Worm (Caenorhabditis elegans) whole organism, late embryonic: ENCODE results near the gene lap-1.

Source experiments
- dmd-4 ChIP-seq: sonication (generic microtip); optimal IDR thresholded peaks from 2 replicates; lab custom pipeline; 2016; ENCODE audit warnings: borderline replicate concordance, missing genetic modification characterization, missing compliant biosample characterization
- elt-2 ChIP-seq: sonication (generic microtip); optimal IDR thresholded peaks from 2 replicates; lab custom pipeline; 2016; ENCODE audit warnings: missing genetic modification reagents, missing genetic modification characterization, missing compliant biosample characterization
- fkh-6 ChIP-seq: sonication (generic microtip); optimal IDR thresholded peaks from 2 replicates; lab custom pipeline; 2016; ENCODE audit warnings: missing genetic modification characterization, missing compliant biosample characterization
- gmeb-2 ChIP-seq: sonication (generic microtip); optimal IDR thresholded peaks from 2 replicates; lab custom pipeline; 2016; ENCODE audit warnings: missing genetic modification characterization, inconsistent platforms, missing compliant biosample characterization
- lin-11 ChIP-seq: fragments of 200-800 bp; sonication (Bioruptor generic); optimal IDR thresholded peaks from 2 replicates; lab custom pipeline; 2018; ENCODE audit warnings: mild to moderate bottlenecking, missing genetic modification characterization, missing compliant biosample characterization
- mec-3 ChIP-seq: sonication (generic microtip); optimal IDR thresholded peaks from 2 replicates; lab custom pipeline; 2016; ENCODE audit warnings: borderline replicate concordance, missing genetic modification characterization, missing compliant biosample characterization
- nhr-11 ChIP-seq: fragments of 150-350 bp; optimal IDR thresholded peaks from 2 replicates; lab custom pipeline; 2014; ENCODE audit warnings: missing biosample characterization, missing genetic modification characterization
- pha-4 ChIP-seq: fragments of 150-350 bp; optimal IDR thresholded peaks from 2 replicates; lab custom pipeline; 2018; ENCODE audit warnings: missing biosample characterization, missing genetic modification reagents, missing genetic modification characterization
- tbx-2 ChIP-seq: sonication (generic microtip); optimal IDR thresholded peaks from 2 replicates; lab custom pipeline; 2016; ENCODE audit warnings: missing genetic modification characterization, missing compliant biosample characterization
- unc-55 ChIP-seq: sonication (generic microtip); optimal IDR thresholded peaks from 2 replicates; lab custom pipeline; 2017; ENCODE audit warnings: missing biosample characterization, missing genetic modification reagents, missing genetic modification characterization

DNA sequence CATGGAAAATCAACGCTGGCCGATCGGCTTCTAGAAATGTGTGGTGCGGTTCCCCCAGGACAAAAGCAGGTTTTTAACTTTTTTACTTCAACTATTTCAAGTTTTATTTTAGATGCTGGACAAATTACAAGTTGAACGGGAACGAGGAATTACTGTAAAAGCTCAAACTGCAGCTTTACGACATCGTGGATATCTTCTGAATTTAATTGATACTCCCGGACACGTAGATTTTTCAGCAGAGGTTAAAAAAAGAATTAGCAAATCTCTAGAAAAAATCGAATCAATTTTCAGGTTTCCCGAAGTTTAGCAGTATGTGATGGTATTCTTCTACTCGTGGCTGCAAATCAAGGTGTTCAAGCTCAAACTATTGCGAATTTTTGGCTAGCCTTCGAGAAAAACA, 27.8 kb upstream of the lap-1 start:
- TF ChIP-seq nhr-11 (tag; lab: Kevin White, UChicago) (no peak), lin-11 (tag; lab: Kevin White, UChicago) (no peak), dmd-4 (tag; lab: Kevin White, UChicago) (no peak), gmeb-2 (tag; lab: Kevin White, UChicago) (no peak), unc-55 (GFP tag; lab: Kevin White, UChicago) (no peak), tbx-2 (tag; lab: Kevin White, UChicago) (no peak), pha-4 (no peak), elt-2 (tag; lab: Kevin White, UChicago) (no peak), fkh-6 (tag; lab: Kevin White, UChicago) (no peak), mec-3 (no peak)
